Worm (Caenorhabditis elegans): ENCODE results near the gene F53C11.9.

DNA sequence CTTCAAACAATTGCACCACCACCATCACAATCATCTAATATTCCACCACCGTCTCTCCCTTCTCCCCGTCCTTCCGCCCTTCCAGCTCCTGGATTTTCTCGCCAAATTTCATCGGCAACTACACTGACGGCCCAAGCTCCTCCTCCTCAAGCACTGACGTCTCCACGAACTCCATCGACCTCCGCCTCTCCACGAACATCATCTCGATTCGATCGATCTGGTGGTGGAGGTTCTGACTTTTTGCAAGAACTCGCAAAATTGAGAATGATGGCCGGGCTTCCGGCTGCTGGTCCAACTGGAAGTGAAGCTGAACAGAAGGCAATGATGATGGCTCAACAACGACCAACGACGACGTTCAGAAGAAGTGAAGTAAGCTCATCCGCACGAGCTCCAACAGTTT is 16.2 kb downstream of the F53C11.9 start:
- TF ChIP-seq snpc-4 (tag; optimal IDR thresholded peaks at IDR 0.05) (no peak), pax-3 (tag; optimal IDR thresholded peaks at IDR 0.05) (no peak), lin-39 (tag; optimal IDR thresholded peaks at IDR 0.05) (no peak), unc-62 (GFP tag; optimal IDR thresholded peaks at IDR 0.05) (no peak), ceh-88 (GFP tag; IDR thresholded peaks at IDR 0.05) (no peak)
